Fruit fly (Drosophila melanogaster) whole organism, embryonic: ENCODE results near the gene CG5861.

Source experiments
- Bgb ChIP-seq: fragments of 200-800 bp; sonication (Bioruptor generic); IDR thresholded peaks from 2 replicates; pipeline ENCODE4 v1.3.6; 2022; ENCODE audit warnings: missing biosample characterization, missing genetic modification characterization; ENCODE audit not compliant: partially characterized antibody
- CG1024 ChIP-seq: fragments of 200-800 bp; sonication (Bioruptor generic); IDR thresholded peaks from 2 replicates; pipeline ENCODE4 v1.3.6; 2022; ENCODE audit warnings: missing biosample characterization, missing genetic modification characterization
- CG10267 ChIP-seq: fragments of 200-800 bp; sonication (Bioruptor generic); optimal IDR thresholded peaks from 2 replicates; lab custom pipeline; 2018; ENCODE audit warnings: missing biosample characterization, mild to moderate bottlenecking, missing genetic modification characterization, moderate library complexity
- CG14014 ChIP-seq: fragments of 200-800 bp; sonication (Bioruptor generic); IDR thresholded peaks from 2 replicates; pipeline ENCODE4 v1.3.6; 2022; ENCODE audit warnings: missing biosample characterization, missing genetic modification characterization
- CG14860 ChIP-seq: fragments of 200-800 bp; sonication (Bioruptor generic); IDR thresholded peaks from 3 replicates; pipeline ENCODE4 v1.3.6; 2022; ENCODE audit warnings: missing biosample characterization, missing genetic modification characterization; ENCODE audit not compliant: partially characterized antibody
- CG17359 ChIP-seq: fragments of 200-800 bp; sonication (Bioruptor generic); optimal IDR thresholded peaks from 3 replicates; lab custom pipeline; 2018; ENCODE audit warnings: missing biosample characterization, mild to moderate bottlenecking, missing genetic modification characterization, moderate library complexity
- CG17829 ChIP-seq: fragments of 200-800 bp; optimal IDR thresholded peaks from 2 replicates; lab custom pipeline; 2019; ENCODE audit warnings: missing biosample characterization, mild to moderate bottlenecking, missing genetic modification characterization, moderate library complexity
- CG32767 ChIP-seq: fragments of 200-800 bp; sonication (Bioruptor generic); IDR thresholded peaks from 2 replicates; pipeline ENCODE4 v1.3.6; 2022; ENCODE audit warnings: missing biosample characterization, missing genetic modification characterization
- CG4617 ChIP-seq: fragments of 200-800 bp; sonication (Bioruptor generic); optimal IDR thresholded peaks from 3 replicates; lab custom pipeline; 2016; ENCODE audit warnings: missing biosample characterization, missing genetic modification characterization, borderline replicate concordance
- CG6765 ChIP-seq: fragments of 200-800 bp; sonication (Bioruptor generic); optimal IDR thresholded peaks from 3 replicates; lab custom pipeline; 2017; ENCODE audit warnings: missing biosample characterization, mild to moderate bottlenecking, missing genetic modification characterization
- CG6791 ChIP-seq: fragments of 200-800 bp; sonication (Bioruptor generic); IDR thresholded peaks from 3 replicates; pipeline ENCODE4 v1.3.6; 2022; ENCODE audit warnings: missing biosample characterization, missing genetic modification characterization; ENCODE audit not compliant: partially characterized antibody
- CG7786 ChIP-seq: fragments of 200-800 bp; sonication (Bioruptor generic); optimal IDR thresholded peaks from 2 replicates; lab custom pipeline; 2016; ENCODE audit warnings: missing biosample characterization, missing genetic modification characterization
- CG7987 ChIP-seq: fragments of 200-800 bp; sonication (Bioruptor generic); optimal IDR thresholded peaks from 2 replicates; lab custom pipeline; 2018; ENCODE audit warnings: missing biosample characterization, mild to moderate bottlenecking, missing genetic modification characterization, moderate library complexity
- CG8924 ChIP-seq: fragments of 200-800 bp; optimal IDR thresholded peaks from 3 replicates; lab custom pipeline; 2019; ENCODE audit warnings: missing biosample characterization, mild to moderate bottlenecking, missing genetic modification characterization, moderate library complexity
- CG9932 ChIP-seq: fragments of 200-800 bp; sonication (Bioruptor generic); IDR thresholded peaks from 2 replicates; pipeline ENCODE4 v1.3.6; 2022; ENCODE audit warnings: missing biosample characterization, missing genetic modification characterization
- CoRest ChIP-seq: fragments of 200-800 bp; sonication (Bioruptor generic); optimal IDR thresholded peaks from 3 replicates; lab custom pipeline; 2018; ENCODE audit warnings: missing biosample characterization, mild to moderate bottlenecking, missing genetic modification characterization, moderate library complexity
- Doc3 ChIP-seq: fragments of 200-800 bp; sonication (Bioruptor generic); IDR thresholded peaks from 3 replicates; pipeline ENCODE4 v1.3.6; 2022; ENCODE audit warnings: missing biosample characterization, missing genetic modification characterization; ENCODE audit not compliant: partially characterized antibody
- Ets65A ChIP-seq: fragments of 200-800 bp; sonication (Bioruptor generic); peaks from one replicate; lab custom pipeline; 2016; ENCODE audit warnings: missing biosample characterization, missing genetic modification characterization
- GATAe ChIP-seq: fragments of 200-800 bp; sonication (Bioruptor generic); conservative IDR thresholded peaks from 2 replicates; pipeline ENCODE4 v1.3.6; 2022; ENCODE audit warnings: missing biosample characterization, missing genetic modification characterization
- Hey ChIP-seq: fragments of 200-800 bp; sonication (Bioruptor generic); optimal IDR thresholded peaks from 3 replicates; lab custom pipeline; 2018; ENCODE audit warnings: missing biosample characterization, mild to moderate bottlenecking, missing genetic modification characterization
- Med ChIP-seq: fragments of 200-800 bp; sonication (Bioruptor generic); peaks from one replicate; lab custom pipeline; 2016; ENCODE audit warnings: missing biosample characterization, missing genetic modification characterization, mild to moderate bottlenecking, inconsistent platforms, moderate library complexity
- Nf-YA ChIP-seq: fragments of 200-800 bp; sonication (Bioruptor generic); IDR thresholded peaks from 2 replicates; pipeline ENCODE4 v1.3.6; 2022; ENCODE audit warnings: missing biosample characterization, missing genetic modification characterization
- Nf-YB ChIP-seq: fragments of 200-800 bp; sonication (Bioruptor generic); optimal IDR thresholded peaks from 3 replicates; lab custom pipeline; 2019; ENCODE audit warnings: missing biosample characterization, mild to moderate bottlenecking, missing genetic modification characterization, moderate library complexity
- Stat92E ChIP-seq, 3 experiments: fragments of >200 bp in 2 of 3; fragments of 200-800 bp in 1 of 3; sonication (Bioruptor generic) in 1 of 3; optimal IDR thresholded peaks; 2 replicates each; lab custom pipeline; 2017 to 2019; ENCODE audit warnings: missing biosample characterization in 3 of 3, missing genetic modification characterization in 3 of 3, mild to moderate bottlenecking in 1 of 3, moderate library complexity in 1 of 3
- Trl ChIP-seq, 3 experiments: fragments of >200 bp in 2 of 3; fragments of 200-800 bp in 1 of 3; sonication (Bioruptor generic) in 1 of 3; optimal IDR thresholded peaks; 2 replicates in 1 of 3; 3 replicates in 2 of 3; lab custom pipeline; 2016 to 2017; ENCODE audit warnings: missing biosample characterization in 1 of 3, missing genetic modification characterization in 1 of 3
- abd-A ChIP-seq: fragments of 200-800 bp; sonication (Bioruptor generic); optimal IDR thresholded peaks from 3 replicates; lab custom pipeline; 2019; ENCODE audit warnings: missing biosample characterization, mild to moderate bottlenecking, missing genetic modification characterization, moderate library complexity
- aop ChIP-seq: fragments of 200-800 bp; sonication (Bioruptor generic); IDR thresholded peaks from 2 replicates; pipeline ENCODE4 v1.3.6; 2022; ENCODE audit warnings: missing biosample characterization, missing genetic modification characterization
- ato ChIP-seq: fragments of 200-800 bp; sonication (Bioruptor generic); IDR thresholded peaks from 2 replicates; pipeline ENCODE4 v1.3.6; 2022; ENCODE audit warnings: missing biosample characterization, missing genetic modification characterization; ENCODE audit not compliant: partially characterized antibody
- br ChIP-seq: fragments of >200 bp; optimal IDR thresholded peaks from 2 replicates; lab custom pipeline; 2017
- cas ChIP-seq: fragments of 200-800 bp; sonication (Bioruptor generic); IDR thresholded peaks from 2 replicates; pipeline ENCODE4 v1.3.6; 2022; ENCODE audit warnings: missing biosample characterization, missing genetic modification characterization
- crp ChIP-seq, 2 experiments: fragments of 200-800 bp; sonication (Bioruptor generic); optimal IDR thresholded peaks; 2 replicates in 1 of 2; 3 replicates in 1 of 2; lab custom pipeline; 2017; ENCODE audit warnings: missing biosample characterization in 2 of 2, missing genetic modification characterization in 2 of 2, mild to moderate bottlenecking in 1 of 2, moderate library complexity in 1 of 2
- gce ChIP-seq: fragments of 200-800 bp; sonication (Bioruptor generic); IDR thresholded peaks from 3 replicates; pipeline ENCODE4 v1.3.6; 2022; ENCODE audit warnings: missing biosample characterization, missing genetic modification characterization
- peb ChIP-seq: fragments of 200-800 bp; sonication (Bioruptor generic); IDR thresholded peaks from 2 replicates; pipeline ENCODE4 v1.3.6; 2022; ENCODE audit warnings: missing biosample characterization, missing genetic modification characterization
- pfk ChIP-seq: fragments of 200-800 bp; sonication (Bioruptor generic); optimal IDR thresholded peaks from 2 replicates; lab custom pipeline; 2018; ENCODE audit warnings: missing biosample characterization, mild to moderate bottlenecking, missing genetic modification characterization, moderate library complexity
- yki ChIP-seq: fragments of >200 bp; optimal IDR thresholded peaks from 3 replicates; lab custom pipeline; 2018
- z ChIP-seq: fragments of 200-800 bp; sonication (Bioruptor generic); IDR thresholded peaks from 3 replicates; pipeline ENCODE4 v1.3.6; 2022; ENCODE audit warnings: missing biosample characterization, missing genetic modification characterization
- zen ChIP-seq: fragments of 200-800 bp; sonication (Bioruptor generic); optimal IDR thresholded peaks from 3 replicates; lab custom pipeline; 2018; ENCODE audit warnings: missing biosample characterization, mild to moderate bottlenecking, missing genetic modification characterization, moderate library complexity

Gene CG5861

dm6 chr2L:16275177-16275808 is 31.8 kb downstream of the CG5861 start (continued):
- TF ChIP-seq Hey (no peak), Doc3 (GFP tag; lab: Robert Waterston, UW) (no peak), Nf-YB (GFP tag; lab: Kevin White, UChicago) (no peak), CG14014 (no peak), yki (no peak), z (GFP tag; lab: Robert Waterston, UW) (0 out of 3 replicates have a peak, but pooled peaks have one; percentile 10), CG6765 (GFP tag; lab: Kevin White, UChicago) (no peak), br (lab: Kevin White, UChicago) (no peak), ato (GFP tag; lab: Robert Waterston, UW) (no peak), CG17359 (tag; lab: Kevin White, UChicago) (no peak), CG32767 (GFP tag; lab: Robert Waterston, UW) (peak; percentile 8; the same call in 1 of the 2 replicates), CG10267 (tag; lab: Kevin White, UChicago) (no peak), aop (GFP tag; lab: Robert Waterston, UW) (no peak), CG4617 (GFP tag; lab: Kevin White, UChicago) (no peak), peb (GFP tag; lab: Robert Waterston, UW) (no peak), Ets65A (GFP tag; lab: Kevin White, UChicago) (peak; percentile 79), abd-A (tag; lab: Kevin White, UChicago) (peak; percentile 92), gce (no peak), cas (GFP tag; lab: Robert Waterston, UW) (no peak), crp (GFP tag; optimal IDR thresholded peaks at IDR 0.05; lab: Kevin White, UChicago) (peak in 1 of 2 experiments; percentile 67), CoRest (tag; lab: Kevin White, UChicago) (no peak), CG7786 (GFP tag; lab: Kevin White, UChicago) (no peak), Nf-YA (no peak), CG9932 (GFP tag; lab: Robert Waterston, UW) (no peak), CG14860 (GFP tag; lab: Robert Waterston, UW) (no peak), CG7987 (GFP tag; lab: Kevin White, UChicago) (no peak), Trl (optimal IDR thresholded peaks at IDR 0.05; lab: Kevin White, UChicago) (peak in 1 of 2 experiments; percentile 2), Trl (GFP tag; optimal IDR thresholded peaks at IDR 0.05; lab: Kevin White, UChicago) (no peak), Stat92E (GFP tag; optimal IDR thresholded peaks at IDR 0.05; lab: Kevin White, UChicago) (no peak), GATAe (GFP tag; lab: Robert Waterston, UW) (no peak), CG17829 (no peak), Med (GFP tag; lab: Kevin White, UChicago) (peak; percentile 56), CG1024 (GFP tag; lab: Robert Waterston, UW) (no peak), Bgb (GFP tag; lab: Robert Waterston, UW) (no peak), CG6791 (GFP tag; lab: Robert Waterston, UW) (no peak), pfk (GFP tag; lab: Kevin White, UChicago) (peak; percentile 98)
- TF ChIP-seq, all 482 proteins: peak for 19

- TF ChIP-seq zen (tag; lab: Kevin White, UChicago) (peak; percentile 70), Ets65A (GFP tag; lab: Kevin White, UChicago) (peak; percentile 66), CG8924 (tag; lab: Kevin White, UChicago) (no peak)
Observed at dm6 chr2L:16274100-16274499, 33.0 kb downstream of the CG5861 start.
